Fruit fly (Drosophila melanogaster) whole organism, embryonic: ENCODE results near the gene Yip1d1.
A peak's percentile ranks its signal among the peaks of the same experiment; 100 is the strongest.

Experiments
- ATbp ChIP-seq: fragments of 200-800 bp; sonication (Bioruptor generic); optimal IDR thresholded peaks from 2 replicates; lab custom pipeline; 2017; ENCODE audit warnings: missing biosample characterization, mild to moderate bottlenecking, missing genetic modification characterization, missing genetic modification reagents
- Asciz ChIP-seq: fragments of 200-800 bp; sonication (Bioruptor generic); optimal IDR thresholded peaks from 2 replicates; lab custom pipeline; 2017; ENCODE audit warnings: missing biosample characterization, mild to moderate bottlenecking, missing genetic modification characterization, missing genetic modification reagents
- C15 ChIP-seq: fragments of 200-800 bp; sonication (Bioruptor generic); IDR thresholded peaks from 3 replicates; pipeline ENCODE4 v1.3.6; 2022; ENCODE audit warnings: missing biosample characterization, missing genetic modification characterization
- CG11504 ChIP-seq: fragments of 200-800 bp; sonication (Bioruptor generic); optimal IDR thresholded peaks from 3 replicates; lab custom pipeline; 2019; ENCODE audit warnings: missing biosample characterization, mild to moderate bottlenecking, missing genetic modification characterization, moderate library complexity
- CG11723 ChIP-seq: fragments of 200-800 bp; sonication (Bioruptor generic); optimal IDR thresholded peaks from 2 replicates; lab custom pipeline; 2017; ENCODE audit warnings: missing biosample characterization, mild to moderate bottlenecking, missing genetic modification characterization
- CG12236 ChIP-seq: fragments of 200-800 bp; sonication (Bioruptor generic); optimal IDR thresholded peaks from 2 replicates; lab custom pipeline; 2016; ENCODE audit warnings: missing biosample characterization, missing genetic modification characterization
- CG15479 ChIP-seq: fragments of 200-800 bp; sonication (Bioruptor generic); optimal IDR thresholded peaks from 3 replicates; lab custom pipeline; 2019; ENCODE audit warnings: missing biosample characterization, mild to moderate bottlenecking, missing genetic modification characterization, moderate library complexity
- CG17186 ChIP-seq: fragments of 200-800 bp; sonication (Bioruptor generic); optimal IDR thresholded peaks from 3 replicates; lab custom pipeline; 2017; ENCODE audit warnings: missing biosample characterization, missing genetic modification reagents, missing genetic modification characterization
- CG18011 ChIP-seq: fragments of 200-800 bp; sonication (Bioruptor generic); optimal IDR thresholded peaks from 2 replicates; lab custom pipeline; 2017; ENCODE audit warnings: missing biosample characterization, missing genetic modification characterization, mild to moderate bottlenecking, moderate library complexity, missing genotype
- CG31441 ChIP-seq: fragments of 200-800 bp; sonication (Bioruptor generic); IDR thresholded peaks from 2 replicates; pipeline ENCODE4 v1.3.6; 2022; ENCODE audit warnings: missing biosample characterization, missing genetic modification characterization
- CG42726 ChIP-seq: fragments of 200-800 bp; sonication (Bioruptor generic); IDR thresholded peaks from 2 replicates; pipeline ENCODE4 v1.3.6; 2022; ENCODE audit warnings: missing biosample characterization, missing genetic modification characterization; ENCODE audit not compliant: partially characterized antibody
- CG4404 ChIP-seq: fragments of 200-800 bp; sonication (Bioruptor generic); IDR thresholded peaks from 2 replicates; pipeline ENCODE4 v1.3.6; 2022; ENCODE audit warnings: missing biosample characterization, missing genetic modification characterization
- CG6254 ChIP-seq: fragments of 200-800 bp; sonication (Bioruptor generic); optimal IDR thresholded peaks from 3 replicates; lab custom pipeline; 2017; ENCODE audit warnings: mild to moderate bottlenecking, missing biosample characterization, missing genetic modification reagents, missing genetic modification characterization
- CG6765 ChIP-seq: fragments of 200-800 bp; sonication (Bioruptor generic); optimal IDR thresholded peaks from 3 replicates; lab custom pipeline; 2017; ENCODE audit warnings: missing biosample characterization, mild to moderate bottlenecking, missing genetic modification characterization
- CG7745 ChIP-seq: fragments of 200-800 bp; sonication (Bioruptor generic); optimal IDR thresholded peaks from 2 replicates; lab custom pipeline; 2018; ENCODE audit warnings: missing biosample characterization, mild to moderate bottlenecking, missing genetic modification characterization, moderate library complexity
- CG9876 ChIP-seq: fragments of 200-800 bp; sonication (Bioruptor generic); optimal IDR thresholded peaks from 2 replicates; lab custom pipeline; 2016; ENCODE audit warnings: missing biosample characterization, missing genetic modification characterization
- CHES-1-like ChIP-seq: fragments of 200-800 bp; sonication (Bioruptor generic); optimal IDR thresholded peaks from 2 replicates; lab custom pipeline; 2016; ENCODE audit warnings: missing biosample characterization, missing genetic modification characterization
- CTCF ChIP-seq: fragments of 200-800 bp; sonication (Bioruptor generic); optimal IDR thresholded peaks from 2 replicates; lab custom pipeline; 2017; ENCODE audit warnings: missing biosample characterization, mild to moderate bottlenecking, missing genetic modification characterization, moderate library complexity
- Dbx ChIP-seq: fragments of 200-800 bp; sonication (Bioruptor generic); IDR thresholded peaks from 3 replicates; pipeline ENCODE4 v1.3.6; 2022; ENCODE audit warnings: missing biosample characterization, missing genetic modification characterization
- Deaf1 ChIP-seq: fragments of 200-800 bp; optimal IDR thresholded peaks from 3 replicates; lab custom pipeline; 2019; ENCODE audit warnings: missing biosample characterization, mild to moderate bottlenecking, missing genetic modification characterization, moderate library complexity
- ERR ChIP-seq: fragments of 200-800 bp; sonication (Bioruptor generic); optimal IDR thresholded peaks from 2 replicates; lab custom pipeline; 2016; ENCODE audit warnings: missing biosample characterization, missing genetic modification characterization
- Hr51 ChIP-seq, 2 experiments: fragments of 200-800 bp; sonication (Bioruptor generic); optimal IDR thresholded peaks; 2 replicates in 1 of 2; 3 replicates in 1 of 2; lab custom pipeline; 2016 to 2018; ENCODE audit warnings: missing biosample characterization in 2 of 2, missing genetic modification characterization in 2 of 2, mild to moderate bottlenecking in 1 of 2, moderate library complexity in 1 of 2
- Mrtf ChIP-seq: fragments of 200-800 bp; sonication (Bioruptor generic); IDR thresholded peaks from 3 replicates; pipeline ENCODE4 v1.3.6; 2022; ENCODE audit warnings: missing biosample characterization, missing genetic modification characterization
- NFAT ChIP-seq: fragments of 200-800 bp; sonication (Bioruptor generic); IDR thresholded peaks from 2 replicates; pipeline ENCODE4 v1.3.6; 2022; ENCODE audit warnings: missing biosample characterization, missing genetic modification characterization
- Pdp1 ChIP-seq, 2 experiments: fragments of 200-800 bp; sonication (Bioruptor generic); optimal IDR thresholded peaks; 3 replicates each; lab custom pipeline; 2016; ENCODE audit warnings: missing biosample characterization in 2 of 2, missing genetic modification characterization in 2 of 2, mild to moderate bottlenecking in 1 of 2, moderate library complexity in 1 of 2
- Poxn ChIP-seq: fragments of 200-800 bp; sonication (Bioruptor generic); IDR thresholded peaks from 2 replicates; pipeline ENCODE4 v1.3.6; 2022; ENCODE audit warnings: missing biosample characterization, missing genetic modification characterization
- Side ChIP-seq: fragments of 200-800 bp; sonication (Bioruptor generic); optimal IDR thresholded peaks from 2 replicates; lab custom pipeline; 2016; ENCODE audit warnings: missing biosample characterization, missing genetic modification characterization
- ara ChIP-seq: fragments of 200-800 bp; sonication (Bioruptor generic); IDR thresholded peaks from 2 replicates; pipeline ENCODE4 v1.3.6; 2022; ENCODE audit warnings: missing biosample characterization, missing genetic modification characterization
- croc ChIP-seq: fragments of 200-800 bp; sonication (Bioruptor generic); conservative IDR thresholded peaks from 3 replicates; pipeline ENCODE4 v1.3.6; 2022; ENCODE audit warnings: missing biosample characterization, missing genetic modification characterization
- danr ChIP-seq: fragments of 200-800 bp; sonication (Bioruptor generic); IDR thresholded peaks from 2 replicates; pipeline ENCODE4 v1.3.6; 2022; ENCODE audit warnings: missing biosample characterization, missing genetic modification characterization
- exex ChIP-seq: fragments of 200-800 bp; sonication (Bioruptor generic); optimal IDR thresholded peaks from 4 replicates; lab custom pipeline; 2018; ENCODE audit warnings: missing biosample characterization, mild to moderate bottlenecking, missing genetic modification characterization, moderate library complexity
- ftz-f1 ChIP-seq: fragments of 200-800 bp; sonication (Bioruptor generic); optimal IDR thresholded peaks from 2 replicates; lab custom pipeline; 2016; ENCODE audit warnings: missing biosample characterization, missing genetic modification characterization
- fu2 ChIP-seq: fragments of 200-800 bp; sonication (Bioruptor generic); optimal IDR thresholded peaks from 2 replicates; lab custom pipeline; 2016; ENCODE audit warnings: missing biosample characterization, missing genetic modification characterization
- her ChIP-seq: fragments of 200-800 bp; sonication (Bioruptor generic); optimal IDR thresholded peaks from 2 replicates; lab custom pipeline; 2016; ENCODE audit warnings: missing biosample characterization, missing genetic modification characterization
- hth ChIP-seq: fragments of >200 bp; optimal IDR thresholded peaks from 2 replicates; lab custom pipeline; 2017; ENCODE audit warnings: inconsistent platforms
- jumu ChIP-seq: fragments of 200-800 bp; sonication (Bioruptor generic); optimal IDR thresholded peaks from 3 replicates; lab custom pipeline; 2016; ENCODE audit warnings: missing biosample characterization, missing genetic modification characterization
- lmd ChIP-seq: fragments of 200-800 bp; sonication (Bioruptor generic); IDR thresholded peaks from 2 replicates; pipeline ENCODE4 v1.3.6; 2022; ENCODE audit warnings: missing biosample characterization, missing genetic modification characterization
- maf-S ChIP-seq: fragments of 200-800 bp; sonication (Bioruptor generic); optimal IDR thresholded peaks from 2 replicates; lab custom pipeline; 2016; ENCODE audit warnings: missing biosample characterization, missing genetic modification characterization
- prd ChIP-seq, 3 experiments: fragments of >200 bp in 2 of 3; fragments of 200-800 bp in 1 of 3; sonication (Bioruptor generic) in 1 of 3; optimal IDR thresholded peaks in 2 of 3; IDR thresholded peaks in 1 of 3; 2 replicates in 2 of 3; 3 replicates in 1 of 3; pipeline versions ENCODE4 v1.3.6 to Lab custom; 2017 to 2022; ENCODE audit warnings: missing biosample characterization in 1 of 3, missing genetic modification characterization in 1 of 3
- pzg ChIP-seq: fragments of 200-800 bp; sonication (Bioruptor generic); optimal IDR thresholded peaks from 3 replicates; lab custom pipeline; 2018; ENCODE audit warnings: missing biosample characterization, mild to moderate bottlenecking, missing genetic modification characterization, moderate library complexity
- repo ChIP-seq: fragments of 200-800 bp; sonication (Bioruptor generic); optimal IDR thresholded peaks from 2 replicates; lab custom pipeline; 2016; ENCODE audit warnings: missing biosample characterization, missing genetic modification characterization
- row ChIP-seq: fragments of 200-800 bp; sonication (Bioruptor generic); IDR thresholded peaks from 3 replicates; pipeline ENCODE4 v1.3.6; 2022; ENCODE audit warnings: missing biosample characterization, missing genetic modification characterization
- sens-2 ChIP-seq: fragments of 200-800 bp; sonication (Bioruptor generic); IDR thresholded peaks from 2 replicates; pipeline ENCODE4 v1.3.6; 2022; ENCODE audit warnings: missing biosample characterization, missing genetic modification characterization
- seq ChIP-seq: fragments of 200-800 bp; sonication (Bioruptor generic); IDR thresholded peaks from 2 replicates; pipeline ENCODE4 v1.3.6; 2022; ENCODE audit warnings: missing biosample characterization, missing genetic modification characterization
- sob ChIP-seq: fragments of 200-800 bp; sonication (Bioruptor generic); IDR thresholded peaks from 2 replicates; pipeline ENCODE4 v1.3.6; 2022; ENCODE audit warnings: missing biosample characterization, missing genetic modification characterization
- stc ChIP-seq: fragments of 200-800 bp; sonication (Bioruptor generic); IDR thresholded peaks from 2 replicates; pipeline ENCODE4 v1.3.6; 2022; ENCODE audit warnings: missing biosample characterization, missing genetic modification characterization
- tap ChIP-seq: fragments of 200-800 bp; optimal IDR thresholded peaks from 3 replicates; lab custom pipeline; 2019; ENCODE audit warnings: missing biosample characterization, mild to moderate bottlenecking, missing genetic modification characterization, moderate library complexity
- trh ChIP-seq: fragments of 200-800 bp; sonication (Bioruptor generic); optimal IDR thresholded peaks from 2 replicates; lab custom pipeline; 2016; ENCODE audit warnings: missing biosample characterization, missing genetic modification characterization
- unpg ChIP-seq: fragments of 200-800 bp; sonication (Bioruptor generic); optimal IDR thresholded peaks from 3 replicates; lab custom pipeline; 2018; ENCODE audit warnings: missing biosample characterization, mild to moderate bottlenecking, missing genetic modification characterization, moderate library complexity
- zfh1 ChIP-seq: fragments of 200-800 bp; sonication (Bioruptor generic); IDR thresholded peaks from 3 replicates; pipeline ENCODE4 v1.3.6; 2022; ENCODE audit warnings: missing biosample characterization, missing genetic modification characterization

The Yip1d1 gene

DNA sequence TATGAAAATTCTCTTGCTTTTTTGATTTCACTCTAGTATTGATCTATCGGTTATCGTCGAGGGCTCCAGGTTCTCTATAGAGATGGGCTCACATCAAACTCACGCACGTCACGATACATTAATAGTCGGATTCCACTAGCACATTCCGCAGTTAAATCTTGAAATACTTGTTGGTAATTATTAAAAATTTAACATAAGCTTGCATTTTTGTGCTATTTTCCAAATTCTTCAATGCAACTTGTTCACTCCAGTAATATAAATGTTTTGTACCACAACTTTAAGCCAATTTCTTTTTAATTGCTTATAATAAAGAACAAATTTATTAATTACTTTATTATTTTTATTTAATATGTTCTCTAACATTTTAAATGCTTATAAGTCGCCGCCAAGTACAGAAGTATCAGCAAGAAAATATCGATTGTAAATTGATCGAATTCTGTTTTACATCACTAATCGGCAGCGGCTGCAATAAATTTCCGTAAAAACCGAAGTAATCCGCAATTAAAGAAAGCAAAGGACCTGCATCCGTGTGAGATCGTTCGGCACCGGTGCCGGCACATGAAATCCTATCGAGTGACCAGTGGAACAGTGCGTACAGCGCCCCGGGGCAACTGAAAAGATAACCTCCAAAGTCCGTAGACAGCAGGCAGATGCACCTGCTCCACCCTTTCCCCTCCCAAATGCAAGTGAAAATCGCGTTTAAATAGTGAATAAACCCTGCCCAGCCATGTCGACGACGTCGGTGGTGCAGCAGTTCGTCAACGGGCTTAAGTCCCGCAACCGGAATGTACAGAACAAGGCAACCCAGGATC lies 3.8 kb upstream of the Yip1d1 start, which contains the start of the genes Vha68-1 and mTor (continued):
- TF ChIP-seq CG11723 (GFP tag; lab: Kevin White, UChicago) (no peak), CG7745 (no peak), croc (GFP tag; lab: Robert Waterston, UW) (peak; percentile 61), her (peak; percentile 19), Asciz (no peak), zfh1 (GFP tag; lab: Robert Waterston, UW) (peak; percentile 80), CG31441 (GFP tag; lab: Robert Waterston, UW) (no peak), CG9876 (GFP tag; lab: Kevin White, UChicago) (peak; percentile 72), CG6254 (GFP tag; lab: Kevin White, UChicago) (no peak), CG6765 (GFP tag; lab: Kevin White, UChicago) (peak; percentile 50), lmd (GFP tag; lab: Robert Waterston, UW) (peak; percentile 86), hth (lab: Kevin White, UChicago) (no peak), CTCF (GFP tag; lab: Kevin White, UChicago) (no peak), NFAT (peak; percentile 88), Dbx (GFP tag; lab: Robert Waterston, UW) (peak; percentile 71), maf-S (GFP tag; lab: Kevin White, UChicago) (peak; percentile 68), exex (tag; lab: Kevin White, UChicago) (no peak), stc (no peak), Hr51 (GFP tag; optimal IDR thresholded peaks at IDR 0.05; lab: Kevin White, UChicago) (peak in 1 of 2 experiments; percentile 74), ara (peak; percentile 53; the same call in 1 of the 2 replicates), CG42726 (peak; percentile 83), prd (optimal IDR thresholded peaks at IDR 0.05; lab: Kevin White, UChicago) (no peak), prd (GFP tag; IDR thresholded peaks at IDR 0.05; lab: Robert Waterston, UW) (peak; percentile 87), tap (tag; lab: Kevin White, UChicago) (no peak), fu2 (peak; percentile 74), ATbp (GFP tag; lab: Kevin White, UChicago) (no peak), repo (GFP tag; lab: Kevin White, UChicago) (peak; percentile 61), CG4404 (GFP tag; lab: Robert Waterston, UW) (peak; percentile 81), ERR (GFP tag; lab: Kevin White, UChicago) (peak; percentile 31), CHES-1-like (peak; percentile 61), CG11504 (tag; lab: Kevin White, UChicago) (no peak), danr (GFP tag; lab: Robert Waterston, UW) (peak; percentile 76), Deaf1 (tag; lab: Kevin White, UChicago) (no peak), ftz-f1 (GFP tag; lab: Kevin White, UChicago) (no peak), sob (GFP tag; lab: Robert Waterston, UW) (peak; percentile 84), sens-2 (peak; percentile 22; the same call in 1 of the 2 replicates), Side (GFP tag; lab: Kevin White, UChicago) (peak; percentile 51), unpg (no peak), CG12236 (no peak), jumu (GFP tag; lab: Kevin White, UChicago) (peak; percentile 71), seq (GFP tag; lab: Robert Waterston, UW) (0 out of 2 replicates have a peak, but pooled peaks have one; percentile 45), pzg (GFP tag; lab: Kevin White, UChicago) (peak; percentile 66), CG17186 (GFP tag; lab: Kevin White, UChicago) (peak; percentile 25), Pdp1 (GFP tag; optimal IDR thresholded peaks at IDR 0.05; lab: Kevin White, UChicago) (peak in 1 of 2 experiments; percentile 77), Poxn (no peak), CG18011 (GFP tag; lab: Kevin White, UChicago) (no peak), Mrtf (peak; percentile 67; the same call in 1 of the 3 replicates), trh (GFP tag; lab: Kevin White, UChicago) (peak; percentile 50), C15 (GFP tag; lab: Robert Waterston, UW) (no peak), row (GFP tag; lab: Robert Waterston, UW) (peak; percentile 92), CG15479 (GFP tag; lab: Kevin White, UChicago) (no peak)
